Fruit fly (Drosophila melanogaster) whole organism, wandering third instar larva: Measurements from ENCODE around the gene Ugalt.

Source experiments
- CG9705 ChIP-seq: fragments of 200-800 bp; sonication (Bioruptor generic); optimal IDR thresholded peaks from 2 replicates; lab custom pipeline; 2018; ENCODE audit warnings: missing biosample characterization, mild to moderate bottlenecking, missing genetic modification characterization
- Jra ChIP-seq: sonication (Bioruptor generic); optimal IDR thresholded peaks from 2 replicates; lab custom pipeline; 2016; ENCODE audit warnings: missing biosample characterization, missing genetic modification characterization
- Vsx2 ChIP-seq: fragments of 200-300, 225-300 bp; sonication (Bioruptor generic); optimal IDR thresholded peaks from 2 replicates; lab custom pipeline; 2018; ENCODE audit warnings: missing biosample characterization, missing genetic modification characterization; ENCODE audit not compliant: partially characterized antibody
- brk ChIP-seq: fragments of 200-800 bp; sonication (Bioruptor generic); optimal IDR thresholded peaks from 2 replicates; lab custom pipeline; 2016; ENCODE audit warnings: missing biosample characterization, mild to moderate bottlenecking, missing genetic modification characterization
- dmrt93B ChIP-seq: fragments of 200-800 bp; sonication (Bioruptor generic); optimal IDR thresholded peaks from 2 replicates; lab custom pipeline; 2018; ENCODE audit warnings: missing biosample characterization, mild to moderate bottlenecking, missing genetic modification characterization
- h ChIP-seq: fragments of 200-800 bp; sonication (Bioruptor generic); optimal IDR thresholded peaks from 3 replicates; lab custom pipeline; 2016; ENCODE audit warnings: missing biosample characterization, mild to moderate bottlenecking, missing genetic modification characterization
- usp ChIP-seq: fragments of >200 bp; optimal IDR thresholded peaks from 2 replicates; lab custom pipeline; 2017; ENCODE audit warnings: missing biosample characterization, missing genetic modification characterization

DNA sequence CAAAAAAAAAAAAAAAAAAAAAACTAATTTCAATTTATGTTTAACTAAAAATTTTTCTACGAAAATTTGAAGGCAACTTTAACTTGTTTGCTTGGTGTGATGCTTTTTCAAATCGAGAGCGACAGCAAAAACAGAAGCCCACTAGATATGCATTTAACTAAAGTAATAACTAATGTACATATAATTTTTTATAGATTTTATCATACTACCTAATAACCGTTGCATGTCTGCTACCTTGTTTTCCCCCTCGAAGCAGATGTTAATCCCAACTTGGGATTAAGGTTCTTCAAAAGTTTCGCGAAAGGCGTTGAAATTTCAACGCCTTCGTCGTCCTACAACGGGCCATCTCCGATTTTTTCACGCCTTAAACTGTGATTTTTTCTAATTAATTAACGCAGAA, 20.8 kb downstream of the Ugalt start, which contains the start of gene CG2652:
- TF ChIP-seq Jra (no peak), dmrt93B (GFP tag; lab: Kevin White, UChicago) (no peak), Vsx2 (GFP tag; lab: Kevin White, UChicago) (no peak), CG9705 (GFP tag; lab: Kevin White, UChicago) (no peak), h (GFP tag; lab: Kevin White, UChicago) (no peak), brk (no peak), usp (GFP tag; lab: Kevin White, UChicago) (no peak)
